Fruit fly (Drosophila melanogaster): ENCODE data around the gene blanks.
A peak's percentile ranks its signal among the peaks of the same experiment; 100 is the strongest.

Gene blanks

DNA sequence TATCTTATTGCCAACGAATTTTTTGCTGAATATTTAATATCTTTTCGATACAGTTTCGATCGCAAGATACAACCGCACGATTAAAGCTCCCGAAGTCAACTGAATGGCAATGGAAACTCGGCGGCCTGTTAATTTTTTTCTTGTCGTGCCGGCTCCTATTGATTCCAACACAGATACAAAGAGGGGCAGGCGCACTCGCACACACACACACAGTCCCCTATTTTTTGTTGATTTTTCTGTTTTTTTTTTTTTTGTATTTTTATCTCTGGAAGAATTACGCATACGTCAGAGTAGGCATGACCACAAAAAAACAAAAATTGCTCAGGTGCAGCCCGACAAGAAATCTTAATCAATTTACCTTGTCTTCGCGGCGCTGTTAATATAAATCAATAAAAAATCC, 30.5 kb upstream of the blanks start, which contains the start of gene Lkr:
Gene Lkr (minus strand): TSS at position 101 of the 400 bp plus-strand sequence.
- TF ChIP-seq Hr4 (GFP tag; optimal IDR thresholded peaks at IDR 0.05): no peak
- TF ChIP-seq CG6276 (GFP tag; optimal IDR thresholded peaks at IDR 0.05): no peak
- TF ChIP-seq CG11762 (GFP tag; optimal IDR thresholded peaks at IDR 0.05; ENCODE audit: insufficient read depth): no peak
- TF ChIP-seq vri (GFP tag; optimal IDR thresholded peaks at IDR 0.05): no peak
- TF ChIP-seq net (GFP tag; optimal IDR thresholded peaks at IDR 0.05): no peak
- no peak for TF ChIP-seq cyc (GFP tag; optimal IDR thresholded peaks at IDR 0.05)
- TF ChIP-seq topi (GFP tag; optimal IDR thresholded peaks at IDR 0.05): no peak
- no peak for TF ChIP-seq ss (GFP tag; optimal IDR thresholded peaks at IDR 0.05)
- no peak for TF ChIP-seq Sox102F (GFP tag; optimal IDR thresholded peaks at IDR 0.05)
- no peak for TF ChIP-seq acj6 (GFP tag; optimal IDR thresholded peaks at IDR 0.05)
- TF ChIP-seq CG34406 (GFP tag; optimal IDR thresholded peaks at IDR 0.05): no peak
- no peak for TF ChIP-seq CG11294 (GFP tag; IDR thresholded peaks at IDR 0.05)

DNA sequence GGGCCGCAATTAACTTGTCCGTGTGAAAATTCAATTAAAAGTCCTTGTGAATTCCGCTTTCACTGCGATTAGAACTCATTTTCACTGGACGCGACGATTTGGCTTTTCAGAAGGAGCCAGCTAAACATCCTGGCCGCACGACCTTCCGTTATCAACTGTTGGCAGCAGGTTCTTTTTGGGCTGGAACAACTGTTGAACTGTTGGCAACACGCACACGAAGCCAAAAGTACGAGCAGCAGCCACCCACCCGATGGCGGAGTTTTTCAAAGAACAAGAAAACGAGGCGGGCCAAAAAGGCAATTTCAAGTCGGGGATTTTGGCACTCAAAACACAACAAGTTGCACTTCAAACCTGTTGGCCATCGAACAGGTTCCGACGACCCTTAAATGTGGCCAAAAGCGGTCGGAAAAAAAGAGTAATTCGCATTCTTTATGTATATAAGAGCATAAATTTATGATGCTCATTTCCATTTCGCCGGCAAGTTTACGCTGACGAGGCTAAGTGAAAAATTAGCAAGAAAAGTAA, 24.2 kb upstream of the blanks start:
- TF ChIP-seq CG15336 (GFP tag; IDR thresholded peaks at IDR 0.05) (no peak), Gug (GFP tag; IDR thresholded peaks at IDR 0.05) (no peak), Eip93F (GFP tag; optimal IDR thresholded peaks at IDR 0.05) (no peak), CG8119 (GFP tag; IDR thresholded peaks at IDR 0.05) (no peak), pdm3 (GFP tag; optimal IDR thresholded peaks at IDR 0.05) (no peak), CG6808 (GFP tag; optimal IDR thresholded peaks at IDR 0.05) (no peak), Smox (GFP tag; optimal IDR thresholded peaks at IDR 0.05) (no peak), spab (GFP tag; optimal IDR thresholded peaks at IDR 0.05) (no peak)

DNA sequence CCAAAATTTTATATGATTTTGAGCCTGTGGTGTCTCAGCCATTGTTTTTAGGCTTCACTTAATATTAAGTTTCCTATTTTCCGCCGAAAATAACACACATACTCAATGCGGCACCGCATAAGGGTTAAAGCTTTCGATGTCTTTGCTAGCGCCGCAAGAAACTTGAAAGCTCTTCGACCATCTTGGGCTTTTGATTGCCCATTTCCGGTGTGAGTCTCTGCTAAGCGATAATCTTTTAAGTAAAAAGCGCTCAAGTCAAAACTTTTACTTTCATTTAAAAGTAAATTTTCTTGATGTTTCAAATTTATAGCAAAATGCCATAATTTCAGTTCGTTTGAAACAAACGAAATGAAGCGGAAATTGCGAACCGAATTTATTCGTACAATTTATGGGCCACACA, 13.2 kb upstream of the blanks start:
- TF ChIP-seq spab (GFP tag; optimal IDR thresholded peaks at IDR 0.05) (no peak), esn (GFP tag; optimal IDR thresholded peaks at IDR 0.05) (peak; percentile 82), OdsH (GFP tag; optimal IDR thresholded peaks at IDR 0.05) (peak; percentile 77), Hr39 (GFP tag; optimal IDR thresholded peaks at IDR 0.05) (peak; percentile 79), Sox102F (GFP tag; optimal IDR thresholded peaks at IDR 0.05) (peak; percentile 79), acj6 (GFP tag; optimal IDR thresholded peaks at IDR 0.05) (peak; percentile 80), topi (GFP tag; optimal IDR thresholded peaks at IDR 0.05) (peak; percentile 79), vri (GFP tag; optimal IDR thresholded peaks at IDR 0.05) (peak; percentile 73), CG31627 (GFP tag; optimal IDR thresholded peaks at IDR 0.05) (peak; percentile 80), net (GFP tag; optimal IDR thresholded peaks at IDR 0.05) (peak; percentile 63), CG3032 (tag; optimal IDR thresholded peaks at IDR 0.05) (no peak), CG9139 (GFP tag; optimal IDR thresholded peaks at IDR 0.05) (no peak), Eip93F (GFP tag; optimal IDR thresholded peaks at IDR 0.05) (no peak), CG10669 (GFP tag; optimal IDR thresholded peaks at IDR 0.05) (peak; percentile 60), Eip75B (GFP tag; optimal IDR thresholded peaks at IDR 0.05) (peak; percentile 65), cyc (GFP tag; optimal IDR thresholded peaks at IDR 0.05) (peak; percentile 85), dac (GFP tag; optimal IDR thresholded peaks at IDR 0.05) (peak; percentile 57), fd85E (GFP tag; optimal IDR thresholded peaks at IDR 0.05) (peak; percentile 80), CG8319 (GFP tag; optimal IDR thresholded peaks at IDR 0.05) (peak; percentile 63), CG1621 (tag; optimal IDR thresholded peaks at IDR 0.05) (no peak), lz (GFP tag; optimal IDR thresholded peaks at IDR 0.05) (peak; percentile 82), Smox (GFP tag; optimal IDR thresholded peaks at IDR 0.05) (peak; percentile 72), Ets21C (GFP tag; optimal IDR thresholded peaks at IDR 0.05) (peak; percentile 60), CG15336 (GFP tag; IDR thresholded peaks at IDR 0.05) (no peak; the same call in 1 of the 2 replicates), CG6792 (GFP tag; optimal IDR thresholded peaks at IDR 0.05) (peak; percentile 68), CG32006 (GFP tag; optimal IDR thresholded peaks at IDR 0.05) (peak; percentile 17), CG11902 (GFP tag; optimal IDR thresholded peaks at IDR 0.05) (peak; percentile 30), CG6276 (GFP tag; optimal IDR thresholded peaks at IDR 0.05) (no peak), dsx (GFP tag; optimal IDR thresholded peaks at IDR 0.05; ENCODE audit: poor library complexity, severe bottlenecking) (no peak), salr (GFP tag; optimal IDR thresholded peaks at IDR 0.05) (peak in 1 of 2 experiments; percentile 67), fd59A (GFP tag; optimal IDR thresholded peaks at IDR 0.05) (peak; percentile 32), pdm3 (GFP tag; optimal IDR thresholded peaks at IDR 0.05) (peak; percentile 66), CG10631 (GFP tag; optimal IDR thresholded peaks at IDR 0.05) (peak; percentile 59), Hr4 (GFP tag; optimal IDR thresholded peaks at IDR 0.05) (peak; percentile 2), CG7368 (GFP tag; optimal IDR thresholded peaks at IDR 0.05) (peak; percentile 80), Blimp-1 (GFP tag; optimal IDR thresholded peaks at IDR 0.05) (peak; percentile 99), CG11294 (GFP tag; IDR thresholded peaks at IDR 0.05) (peak; percentile 23; the same call in 1 of the 2 replicates), CG11762 (GFP tag; optimal IDR thresholded peaks at IDR 0.05; ENCODE audit: insufficient read depth) (peak; percentile 69), CG8632 (GFP tag; optimal IDR thresholded peaks at IDR 0.05) (peak; percentile 57), CG6808 (GFP tag; optimal IDR thresholded peaks at IDR 0.05) (peak; percentile 24), Gug (GFP tag; IDR thresholded peaks at IDR 0.05) (no peak)

All from whole organism, prepupa.